Fruit fly (Drosophila melanogaster) whole organism, embryonic: ENCODE measurements around the gene Zw.

Experiments
- ATbp ChIP-seq: fragments of 200-800 bp; sonication (Bioruptor generic); optimal IDR thresholded peaks from 2 replicates; lab custom pipeline; 2017; ENCODE audit warnings: missing biosample characterization, mild to moderate bottlenecking, missing genetic modification characterization, missing genetic modification reagents
- Abd-B ChIP-seq: fragments of 200-800 bp; sonication (Bioruptor generic); optimal IDR thresholded peaks from 2 replicates; lab custom pipeline; 2018; ENCODE audit warnings: missing biosample characterization, mild to moderate bottlenecking, missing genetic modification characterization, moderate library complexity
- CG10209 ChIP-seq: fragments of 200-800 bp; sonication (Bioruptor generic); optimal IDR thresholded peaks from 3 replicates; lab custom pipeline; 2017; ENCODE audit warnings: missing biosample characterization, mild to moderate bottlenecking, missing genetic modification characterization, missing genetic modification reagents
- CG10274 ChIP-seq: fragments of 200-800 bp; sonication (Bioruptor generic); optimal IDR thresholded peaks from 3 replicates; lab custom pipeline; 2017; ENCODE audit warnings: missing biosample characterization, mild to moderate bottlenecking, missing genetic modification characterization
- CG12155 ChIP-seq: fragments of 200-800 bp; sonication (Bioruptor generic); optimal IDR thresholded peaks from 3 replicates; lab custom pipeline; 2016; ENCODE audit warnings: missing biosample characterization, missing genetic modification characterization
- CG1233 ChIP-seq: fragments of 200-800 bp; sonication (Bioruptor generic); optimal IDR thresholded peaks from 4 replicates; lab custom pipeline; 2018; ENCODE audit warnings: missing biosample characterization, mild to moderate bottlenecking, missing genetic modification characterization
- CG15514 ChIP-seq: fragments of 200-800 bp; sonication (Bioruptor generic); optimal IDR thresholded peaks from 3 replicates; lab custom pipeline; 2017; ENCODE audit warnings: missing biosample characterization, missing genetic modification characterization, mild to moderate bottlenecking, moderate library complexity, missing genetic modification reagents
- CG16863 ChIP-seq: fragments of 200-800 bp; sonication (Bioruptor generic); optimal IDR thresholded peaks from 3 replicates; lab custom pipeline; 2016; ENCODE audit warnings: missing biosample characterization, missing genetic modification characterization
- CG2199 ChIP-seq: fragments of 200-800 bp; sonication (Bioruptor generic); IDR thresholded peaks from 3 replicates; pipeline ENCODE4 v1.3.6; 2022; ENCODE audit warnings: missing biosample characterization, missing genetic modification characterization
- CG2712 ChIP-seq: fragments of 200-800 bp; optimal IDR thresholded peaks from 3 replicates; lab custom pipeline; 2019; ENCODE audit warnings: missing biosample characterization, mild to moderate bottlenecking, missing genetic modification characterization, moderate library complexity
- CG2875 ChIP-seq: fragments of 200-800 bp; sonication (Bioruptor generic); optimal IDR thresholded peaks from 2 replicates; lab custom pipeline; 2017; ENCODE audit warnings: missing biosample characterization, mild to moderate bottlenecking, missing genetic modification characterization, missing genetic modification reagents
- CG31224 ChIP-seq: fragments of 200-800 bp; sonication (Bioruptor generic); IDR thresholded peaks from 2 replicates; pipeline ENCODE4 v1.3.6; 2022; ENCODE audit warnings: missing biosample characterization, missing genetic modification characterization
- CG33557 ChIP-seq: fragments of 200-800 bp; sonication (Bioruptor generic); optimal IDR thresholded peaks from 2 replicates; lab custom pipeline; 2019; ENCODE audit warnings: missing biosample characterization, mild to moderate bottlenecking, missing genetic modification characterization, moderate library complexity
- CG3726 ChIP-seq: fragments of 200-800 bp; sonication (Bioruptor generic); IDR thresholded peaks from 3 replicates; pipeline ENCODE4, ENCODE4 v1.3.6; 2022; ENCODE audit warnings: missing biosample characterization, missing genetic modification characterization
- CG6813 ChIP-seq: fragments of 200-800 bp; sonication (Bioruptor generic); optimal IDR thresholded peaks from 2 replicates; lab custom pipeline; 2017; ENCODE audit warnings: missing biosample characterization, missing genetic modification characterization, mild to moderate bottlenecking, moderate library complexity, missing genetic modification reagents
- Dek ChIP-seq: fragments of 200-800 bp; sonication (Bioruptor generic); optimal IDR thresholded peaks from 3 replicates; lab custom pipeline; 2019; ENCODE audit warnings: missing biosample characterization, mild to moderate bottlenecking, missing genetic modification characterization, moderate library complexity
- Dll ChIP-seq: fragments of 200-800 bp; sonication (Bioruptor generic); IDR thresholded peaks from 4 replicates; pipeline ENCODE4 v1.3.6; 2022; ENCODE audit warnings: missing biosample characterization, missing genetic modification characterization; ENCODE audit not compliant: partially characterized antibody
- GATAe ChIP-seq: fragments of 200-800 bp; sonication (Bioruptor generic); conservative IDR thresholded peaks from 2 replicates; pipeline ENCODE4 v1.3.6; 2022; ENCODE audit warnings: missing biosample characterization, missing genetic modification characterization
- HLH3B ChIP-seq: fragments of 200-800 bp; sonication (Bioruptor generic); IDR thresholded peaks from 2 replicates; pipeline ENCODE4 v1.3.6; 2022; ENCODE audit warnings: missing biosample characterization, missing genetic modification characterization
- HLHmδ ChIP-seq: fragments of 200-800 bp; sonication (Bioruptor generic); optimal IDR thresholded peaks from 2 replicates; lab custom pipeline; 2018; ENCODE audit warnings: missing biosample characterization, mild to moderate bottlenecking, missing genetic modification characterization, moderate library complexity
- MESR4 ChIP-seq: fragments of 200-800 bp; sonication (Bioruptor generic); optimal IDR thresholded peaks from 2 replicates; lab custom pipeline; 2018; ENCODE audit warnings: missing biosample characterization, mild to moderate bottlenecking, missing genetic modification characterization, moderate library complexity
- Med ChIP-seq: fragments of 200-800 bp; sonication (Bioruptor generic); peaks from one replicate; lab custom pipeline; 2016; ENCODE audit warnings: missing biosample characterization, missing genetic modification characterization, mild to moderate bottlenecking, inconsistent platforms, moderate library complexity
- Nf-YC ChIP-seq: fragments of 200-800 bp; optimal IDR thresholded peaks from 3 replicates; lab custom pipeline; 2019; ENCODE audit warnings: missing biosample characterization, mild to moderate bottlenecking, missing genetic modification characterization, moderate library complexity
- Trl ChIP-seq, 3 experiments: fragments of >200 bp in 2 of 3; fragments of 200-800 bp in 1 of 3; sonication (Bioruptor generic) in 1 of 3; optimal IDR thresholded peaks; 2 replicates in 1 of 3; 3 replicates in 2 of 3; lab custom pipeline; 2016 to 2017; ENCODE audit warnings: missing biosample characterization in 1 of 3, missing genetic modification characterization in 1 of 3
- YL-1 ChIP-seq: fragments of 200-800 bp; sonication (Bioruptor generic); optimal IDR thresholded peaks from 3 replicates; lab custom pipeline; 2017; ENCODE audit warnings: missing biosample characterization, mild to moderate bottlenecking, missing genetic modification characterization
- bcd ChIP-seq: fragments of 200-800 bp; sonication (Bioruptor generic); optimal IDR thresholded peaks from 2 replicates; lab custom pipeline; 2017; ENCODE audit warnings: missing biosample characterization, mild to moderate bottlenecking, missing genetic modification characterization
- cg ChIP-seq: fragments of 200-800 bp; sonication (Bioruptor generic); optimal IDR thresholded peaks from 3 replicates; lab custom pipeline; 2019; ENCODE audit warnings: missing biosample characterization, mild to moderate bottlenecking, missing genetic modification characterization, moderate library complexity
- ci ChIP-seq: fragments of 200-800 bp; sonication (Bioruptor generic); IDR thresholded peaks from 3 replicates; pipeline ENCODE4 v1.3.6; 2022; ENCODE audit warnings: missing biosample characterization, missing genetic modification characterization
- dmrt11E ChIP-seq: fragments of 200-800 bp; sonication (Bioruptor generic); optimal IDR thresholded peaks from 3 replicates; lab custom pipeline; 2018; ENCODE audit warnings: missing biosample characterization, mild to moderate bottlenecking, missing genetic modification characterization, moderate library complexity
- ewg ChIP-seq: fragments of 200-800 bp; sonication (Bioruptor generic); optimal IDR thresholded peaks from 3 replicates; lab custom pipeline; 2017; ENCODE audit warnings: mild to moderate bottlenecking, missing biosample characterization, missing genetic modification reagents, missing genetic modification characterization
- fru ChIP-seq: fragments of >200 bp; optimal IDR thresholded peaks from 2 replicates; lab custom pipeline; 2017
- insv ChIP-seq, 2 experiments: fragments of 200-800 bp; sonication (Bioruptor generic); optimal IDR thresholded peaks; 3 replicates each; lab custom pipeline; 2016 to 2018; ENCODE audit warnings: missing biosample characterization in 2 of 2, missing genetic modification characterization in 2 of 2
- jumu ChIP-seq: fragments of 200-800 bp; sonication (Bioruptor generic); optimal IDR thresholded peaks from 3 replicates; lab custom pipeline; 2016; ENCODE audit warnings: missing biosample characterization, missing genetic modification characterization
- kay ChIP-seq: fragments of 200-800 bp; sonication (Bioruptor generic); optimal IDR thresholded peaks from 2 replicates; lab custom pipeline; 2016; ENCODE audit warnings: missing biosample characterization, missing genetic modification characterization
- psq ChIP-seq: fragments of 200-800 bp; sonication (Bioruptor generic); optimal IDR thresholded peaks from 2 replicates; lab custom pipeline; 2017; ENCODE audit warnings: missing biosample characterization, missing genetic modification characterization
- sens ChIP-seq: fragments of 200-800 bp; sonication (Bioruptor generic); peaks from one replicate; lab custom pipeline; 2016; ENCODE audit warnings: missing biosample characterization, missing genetic modification characterization
- sug ChIP-seq: fragments of 200-800 bp; optimal IDR thresholded peaks from 2 replicates; lab custom pipeline; 2019; ENCODE audit warnings: missing biosample characterization, mild to moderate bottlenecking, missing genetic modification characterization, moderate library complexity
- wek ChIP-seq: fragments of 200-800 bp; sonication (Bioruptor generic); optimal IDR thresholded peaks from 3 replicates; lab custom pipeline; 2018; ENCODE audit warnings: missing biosample characterization, mild to moderate bottlenecking, missing genetic modification characterization, moderate library complexity
- zfh1 ChIP-seq: fragments of 200-800 bp; sonication (Bioruptor generic); IDR thresholded peaks from 3 replicates; pipeline ENCODE4 v1.3.6; 2022; ENCODE audit warnings: missing biosample characterization, missing genetic modification characterization

The Zw gene

DNA sequence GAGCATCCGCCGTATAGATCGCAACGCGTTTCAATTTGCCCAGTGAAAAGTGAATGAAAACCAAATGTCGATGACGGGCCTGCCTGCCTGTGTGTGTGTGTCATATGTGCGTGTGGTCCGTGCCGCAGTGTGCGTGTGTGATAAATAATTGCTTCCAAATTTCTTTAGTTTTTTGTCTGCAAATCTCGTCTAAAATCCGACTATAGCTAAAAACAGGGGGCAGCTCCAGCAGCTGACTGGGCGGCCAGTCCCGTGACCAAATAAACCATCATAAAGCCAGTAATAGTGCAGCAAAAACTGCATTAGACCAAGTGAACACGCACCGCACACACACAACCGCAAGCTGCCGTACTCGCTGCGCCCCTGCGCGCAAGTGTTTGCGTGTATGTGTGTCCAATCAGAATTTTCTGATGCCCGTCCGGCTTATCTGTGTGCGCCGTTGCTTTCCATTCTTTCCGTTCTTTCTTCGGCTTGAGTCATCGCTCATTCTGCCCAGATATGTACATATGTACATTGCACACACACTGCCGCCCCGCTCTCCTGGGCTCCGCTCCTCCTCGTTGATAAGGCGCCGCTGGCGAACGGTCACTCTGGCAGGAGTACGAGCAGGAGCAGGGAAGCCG is 30.3 kb downstream of the Zw start (continued):
- TF ChIP-seq kay (GFP tag; lab: Kevin White, UChicago) (peak; percentile 21), HLHmδ (GFP tag; lab: Kevin White, UChicago) (peak; percentile 39), CG2712 (tag; lab: Kevin White, UChicago) (peak; percentile 3), ATbp (peak; percentile 23), cg (GFP tag; lab: Kevin White, UChicago) (peak; percentile 98), MESR4 (GFP tag; lab: Kevin White, UChicago) (peak; percentile 20), zfh1 (GFP tag; lab: Robert Waterston, UW) (0 out of 3 replicates have a peak, but pooled peaks have one; percentile 27), Abd-B (GFP tag; lab: Kevin White, UChicago) (no peak), sug (tag; lab: Kevin White, UChicago) (peak; percentile 45), CG2875 (GFP tag; lab: Kevin White, UChicago) (peak; percentile 18), CG33557 (peak; percentile 17), HLH3B (GFP tag; lab: Robert Waterston, UW) (peak; percentile 26; the same call in 1 of the 2 replicates), psq (GFP tag; lab: Kevin White, UChicago) (peak; percentile 2), insv (GFP tag; optimal IDR thresholded peaks at IDR 0.05; lab: Kevin White, UChicago) (peak; percentile 65 to 93), CG10274 (GFP tag; lab: Kevin White, UChicago) (no peak), CG16863 (GFP tag; lab: Kevin White, UChicago) (peak; percentile 1), dmrt11E (tag; lab: Kevin White, UChicago) (peak; percentile 18), CG15514 (GFP tag; lab: Kevin White, UChicago) (no peak), Trl (optimal IDR thresholded peaks at IDR 0.05; lab: Kevin White, UChicago) (peak in 1 of 2 experiments; percentile 10), Trl (GFP tag; optimal IDR thresholded peaks at IDR 0.05; lab: Kevin White, UChicago) (no peak), Nf-YC (tag; lab: Kevin White, UChicago) (peak; percentile 93), Dll (0 out of 4 replicates have a peak, but pooled peaks have one; percentile 40), CG31224 (GFP tag; lab: Robert Waterston, UW) (no peak), ci (GFP tag; lab: Robert Waterston, UW) (peak; percentile 56; the same call in 1 of the 3 replicates), wek (peak; percentile 40), bcd (no peak), sens (peak; percentile 19), Dek (no peak), CG6813 (GFP tag; lab: Kevin White, UChicago) (no peak), ewg (GFP tag; lab: Kevin White, UChicago) (peak; percentile 25), CG1233 (no peak), Med (GFP tag; lab: Kevin White, UChicago) (peak; percentile 61), jumu (peak; percentile 24), fru (lab: Kevin White, UChicago) (peak; percentile 23), CG3726 (GFP tag; lab: Robert Waterston, UW) (no peak), YL-1 (GFP tag; lab: Kevin White, UChicago) (peak; percentile 37), CG12155 (GFP tag; lab: Kevin White, UChicago) (peak; percentile 52), CG10209 (GFP tag; lab: Kevin White, UChicago) (peak; percentile 3), CG2199 (GFP tag; lab: Robert Waterston, UW) (0 out of 3 replicates have a peak, but pooled peaks have one; percentile 15), GATAe (GFP tag; lab: Robert Waterston, UW) (0 out of 2 replicates have a peak, but pooled peaks have one; percentile 22)
- TF ChIP-seq, all 482 proteins: peak for 49
